Worm (Caenorhabditis elegans): ENCODE measurements around the gene T19H12.15.

Gene T19H12.15

DNA sequence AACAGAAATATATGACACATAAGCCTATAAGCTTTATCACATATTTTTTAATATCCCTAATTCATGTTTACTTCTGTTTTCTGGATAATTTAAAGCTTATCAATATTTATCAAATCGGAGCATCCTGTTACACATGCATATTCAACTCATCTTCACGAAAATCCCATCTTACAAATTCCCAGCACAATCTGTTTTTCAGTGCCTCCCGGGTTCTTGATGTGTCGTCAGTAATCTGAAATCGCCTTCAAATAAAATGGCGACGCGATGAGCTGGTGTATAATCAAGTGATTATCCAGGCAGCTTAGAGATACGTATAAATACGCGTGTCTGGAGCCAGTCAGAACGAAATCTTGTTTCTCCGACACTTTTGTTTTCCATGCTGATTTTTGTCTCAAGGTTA is 28.7 kb downstream of the T19H12.15 start:
- TF ChIP-seq Y116A8C.19 (tag; optimal IDR thresholded peaks at IDR 0.05; ENCODE audit: borderline replicate concordance) (no peak), alr-1 (tag; optimal IDR thresholded peaks at IDR 0.05; ENCODE audit: borderline replicate concordance) (no peak), dsc-1 (tag; optimal IDR thresholded peaks at IDR 0.05) (peak; percentile 86), egl-13 (tag; optimal IDR thresholded peaks at IDR 0.05) (peak; percentile 55)

DNA sequence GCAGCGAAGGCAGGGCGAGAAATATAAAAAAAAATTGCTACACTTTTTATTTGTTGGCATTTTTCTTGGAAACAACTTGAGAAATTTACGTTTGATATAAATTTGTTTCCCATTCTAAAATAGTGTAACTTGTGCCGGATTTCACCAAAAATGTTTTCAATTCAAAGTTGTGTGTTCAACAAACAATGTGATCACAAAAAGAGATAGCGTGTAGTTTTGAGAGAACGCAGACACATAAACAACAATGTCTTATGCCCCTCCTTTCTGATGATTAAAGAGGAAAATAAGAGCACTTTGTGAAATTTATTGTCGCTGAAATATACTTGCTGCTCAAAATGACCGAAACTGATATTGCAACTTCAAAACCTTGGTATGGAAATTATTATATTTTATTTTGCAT is 31.7 kb downstream of the T19H12.15 start, which contains the start of gene abhd-5.1:
TSS of gene abhd-5.1 (plus strand) at position 230 of the 400 bp plus-strand sequence.
- peak; percentile 12 for TF ChIP-seq snu-23 (GFP tag; optimal IDR thresholded peaks at IDR 0.05)
- TF ChIP-seq nhr-90 (tag; optimal IDR thresholded peaks at IDR 0.05; ENCODE audit: poor library complexity): peak; percentile 6
- no peak for TF ChIP-seq C34B4.2 (tag; optimal IDR thresholded peaks at IDR 0.05)
- TF ChIP-seq lin-14 (GFP tag; optimal IDR thresholded peaks at IDR 0.05): peak; percentile 63
- TF ChIP-seq lin-35 (GFP tag; optimal IDR thresholded peaks at IDR 0.05): peak in 1 of 2 experiments; percentile 28
- no peak for TF ChIP-seq efl-3 (GFP tag; optimal IDR thresholded peaks at IDR 0.05)
- peak; percentile 27 for TF ChIP-seq mep-1 (tag; optimal IDR thresholded peaks at IDR 0.05)
- TF ChIP-seq egl-13 (tag; optimal IDR thresholded peaks at IDR 0.05): no peak
- no peak for TF ChIP-seq fkh-10 (GFP tag; optimal IDR thresholded peaks at IDR 0.05)
- peak; percentile 4 for TF ChIP-seq nhr-71 (tag; optimal IDR thresholded peaks at IDR 0.05)

DNA sequence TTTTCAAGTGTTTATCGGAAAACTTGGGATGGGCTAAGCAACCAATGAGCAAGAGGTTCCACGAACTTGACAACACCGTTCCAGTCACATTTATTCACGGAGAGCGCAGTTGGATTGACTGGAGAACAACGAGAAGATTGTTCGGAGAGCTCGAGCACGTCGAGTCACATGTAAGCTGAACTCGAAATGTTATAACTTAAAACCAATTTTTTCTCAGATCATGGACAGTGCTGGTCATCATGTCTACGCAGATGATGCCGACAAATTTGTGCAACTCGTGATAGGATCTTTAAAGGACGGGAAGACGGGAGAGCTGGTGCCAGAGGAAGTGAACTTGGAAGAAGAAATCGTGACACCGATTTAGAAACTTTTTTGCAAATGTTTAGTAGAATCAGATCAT is 32.6 kb downstream of the T19H12.15 start:
- TF ChIP-seq nhr-11 (tag; optimal IDR thresholded peaks at IDR 0.05) (no peak), efl-1 (optimal IDR thresholded peaks at IDR 0.05) (no peak), efl-1 (GFP tag; optimal IDR thresholded peaks at IDR 0.05 in 1 of 2) (peak in 1 of 2 experiments; percentile 32)

DNA sequence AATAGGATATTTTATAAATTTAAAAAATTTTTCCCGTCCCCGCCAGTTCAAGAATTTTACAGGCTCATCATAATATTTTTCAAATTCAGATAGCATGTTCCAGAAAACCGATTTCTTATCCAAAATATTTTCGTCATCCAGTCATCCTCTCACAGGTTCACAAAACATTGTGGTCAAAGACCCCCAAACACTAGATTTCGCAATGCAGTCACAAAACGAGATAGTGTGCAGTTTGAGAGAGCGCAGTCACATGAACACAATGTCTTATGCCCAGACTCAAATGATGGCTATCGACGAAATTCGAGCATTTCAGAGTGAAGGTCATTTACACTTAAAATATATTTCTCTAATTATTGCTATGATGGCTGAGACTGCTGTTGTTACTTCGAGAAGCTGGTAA is 34.6 kb downstream of the T19H12.15 start, which contains the start of gene abhd-5.2:
TSS of gene abhd-5.2 (plus strand) at position 95 of the 400 bp plus-strand sequence.
- TF ChIP-seq nhr-237 (tag; optimal IDR thresholded peaks at IDR 0.05): peak; percentile 63
- TF ChIP-seq unc-130 (tag; optimal IDR thresholded peaks at IDR 0.05): peak; percentile 14
- TF ChIP-seq fkh-10 (GFP tag; optimal IDR thresholded peaks at IDR 0.05): no peak
- TF ChIP-seq egl-13 (tag; optimal IDR thresholded peaks at IDR 0.05): no peak
- TF ChIP-seq nhr-47 (tag; optimal IDR thresholded peaks at IDR 0.05): peak; percentile 50
- no peak for TF ChIP-seq alr-1 (tag; optimal IDR thresholded peaks at IDR 0.05; ENCODE audit: borderline replicate concordance)
- TF ChIP-seq zag-1 (tag; optimal IDR thresholded peaks at IDR 0.05): no peak
- peak; percentile 53 for TF ChIP-seq rnt-1 (tag; optimal IDR thresholded peaks at IDR 0.05)
- TF ChIP-seq nhr-84 (tag; optimal IDR thresholded peaks at IDR 0.05): peak; percentile 93
- TF ChIP-seq lsy-2 (tag; optimal IDR thresholded peaks at IDR 0.05): peak; percentile 39 to 55
- no peak for TF ChIP-seq nhr-12 (tag; optimal IDR thresholded peaks at IDR 0.05)
- peak; percentile 48 to 78 (median 65) for TF ChIP-seq ceh-82 (tag; optimal IDR thresholded peaks at IDR 0.05)
- peak in 1 of 2 experiments; percentile 59 for TF ChIP-seq mdl-1 (tag; optimal IDR thresholded peaks at IDR 0.05)
- TF ChIP-seq zip-4 (GFP tag; optimal IDR thresholded peaks at IDR 0.05): peak; percentile 97
- TF ChIP-seq efl-1 (optimal IDR thresholded peaks at IDR 0.05): peak; percentile 55 to 60
- peak in 1 of 2 experiments; percentile 50 for TF ChIP-seq efl-1 (GFP tag; optimal IDR thresholded peaks at IDR 0.05 in 1 of 2)
- no peak for TF ChIP-seq hlh-4 (tag; optimal IDR thresholded peaks at IDR 0.05)
- TF ChIP-seq snu-23 (GFP tag; optimal IDR thresholded peaks at IDR 0.05): peak; percentile 78
- TF ChIP-seq dpl-1 (GFP tag; optimal IDR thresholded peaks at IDR 0.05): peak; percentile 35 to 52 (median 38)
- peak; percentile 15 for TF ChIP-seq unc-86 (tag; optimal IDR thresholded peaks at IDR 0.05)
- TF ChIP-seq hlh-17 (GFP tag; optimal IDR thresholded peaks at IDR 0.05; ENCODE audit: borderline replicate concordance): no peak
- no peak for TF ChIP-seq mab-9 (GFP tag; IDR thresholded peaks at IDR 0.05)
- TF ChIP-seq ces-1 (GFP tag; optimal IDR thresholded peaks at IDR 0.05): no peak
- TF ChIP-seq swsn-7 (tag; optimal IDR thresholded peaks at IDR 0.05): peak; percentile 32
- no peak for TF ChIP-seq C34B4.2 (tag; optimal IDR thresholded peaks at IDR 0.05)
- TF ChIP-seq nhr-28 (tag; optimal IDR thresholded peaks at IDR 0.05): peak; percentile 53
- TF ChIP-seq hpl-2 (GFP tag; optimal IDR thresholded peaks at IDR 0.05): no peak
- TF ChIP-seq nhr-76 (tag; optimal IDR thresholded peaks at IDR 0.05): no peak
- peak; percentile 70 for TF ChIP-seq nhr-20 (tag; optimal IDR thresholded peaks at IDR 0.05)
- TF ChIP-seq sox-4 (tag; optimal IDR thresholded peaks at IDR 0.05): no peak
- peak; percentile 7 for TF ChIP-seq dsc-1 (tag; optimal IDR thresholded peaks at IDR 0.05)
- no peak for TF ChIP-seq grh-1 (GFP tag; IDR thresholded peaks at IDR 0.05)
- no peak for TF ChIP-seq C04F5.9 (tag; optimal IDR thresholded peaks at IDR 0.05)
- no peak for TF ChIP-seq lin-39 (tag; optimal IDR thresholded peaks at IDR 0.05)
- no peak; the same call in 1 of the 2 replicates for TF ChIP-seq nhr-19 (GFP tag; conservative IDR thresholded peaks at IDR 0.05)
- TF ChIP-seq ztf-11 (tag; optimal IDR thresholded peaks at IDR 0.05): no peak
- no peak for TF ChIP-seq fos-1 (tag; optimal IDR thresholded peaks at IDR 0.05)
- no peak for TF ChIP-seq Y116A8C.19 (tag; optimal IDR thresholded peaks at IDR 0.05; ENCODE audit: borderline replicate concordance)

All from whole organism, L1 larva.